Worm (Caenorhabditis elegans) whole organism, L2 larva: ENCODE results near the gene C14B9.8.

Experiments
- ama-1 ChIP-seq: fragments of 150-350 bp; optimal IDR thresholded peaks from 2 replicates; lab custom pipeline; 2018; ENCODE audit warnings: inconsistent platforms
- ceh-16 ChIP-seq: fragments of 150-350 bp; optimal IDR thresholded peaks from 2 replicates; lab custom pipeline; 2014; ENCODE audit warnings: missing biosample characterization, missing genetic modification characterization
- dmd-4 ChIP-seq: sonication (generic microtip); optimal IDR thresholded peaks from 2 replicates; lab custom pipeline; 2017; ENCODE audit warnings: missing biosample characterization, missing genetic modification characterization
- egl-27 ChIP-seq: sonication (generic microtip); optimal IDR thresholded peaks from 3 replicates; lab custom pipeline; 2017; ENCODE audit warnings: missing biosample characterization, missing genetic modification reagents, missing genetic modification characterization
- lsy-2 ChIP-seq, 2 experiments: fragments of 150-350 bp in 1 of 2; sonication (generic microtip) in 1 of 2; optimal IDR thresholded peaks; 2 replicates each; lab custom pipeline; 2014 to 2017; ENCODE audit warnings: missing biosample characterization in 2 of 2, missing genetic modification characterization in 2 of 2
- snpc-4 ChIP-seq: fragments of 150-350 bp; optimal IDR thresholded peaks from 2 replicates; lab custom pipeline; 2014; ENCODE audit warnings: missing biosample characterization, missing genetic modification characterization
- unc-62 ChIP-seq: fragments of 150-350 bp; optimal IDR thresholded peaks from 2 replicates; lab custom pipeline; 2014; ENCODE audit warnings: missing biosample characterization, missing genetic modification reagents, missing genetic modification characterization
- ztf-11 ChIP-seq: sonication (generic microtip); optimal IDR thresholded peaks from 2 replicates; lab custom pipeline; 2017; ENCODE audit warnings: missing biosample characterization, missing genetic modification characterization
- ztf-4 ChIP-seq: fragments of 150-350 bp; optimal IDR thresholded peaks from 2 replicates; lab custom pipeline; 2014; ENCODE audit warnings: missing biosample characterization, missing genetic modification characterization

DNA sequence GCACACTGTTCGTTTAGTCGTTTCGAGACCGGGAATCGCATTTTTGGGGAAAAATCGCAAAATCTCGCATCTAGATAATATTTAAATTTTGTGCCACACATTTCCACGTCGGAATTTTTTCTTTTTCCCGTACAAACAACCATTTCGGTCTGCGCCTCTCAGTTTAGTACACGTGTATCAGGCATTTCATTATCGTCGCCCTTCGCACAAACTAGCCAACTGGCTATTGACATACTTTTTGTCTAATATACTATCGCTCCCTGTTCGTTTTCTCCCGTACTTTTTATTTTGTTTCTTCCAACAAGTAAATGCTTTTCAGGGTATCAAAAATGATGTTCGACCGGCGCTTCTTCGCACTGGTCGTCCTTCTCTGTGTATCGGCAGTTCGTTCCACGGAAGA is 11.1 kb downstream of the C14B9.8 start, which contains the start of gene C14B9.2:
- no peak for TF ChIP-seq dmd-4 (tag; lab: Kevin White, UChicago)
- no peak for TF ChIP-seq egl-27 (tag; lab: Kevin White, UChicago)
- TF ChIP-seq snpc-4: no peak
- TF ChIP-seq ceh-16 (tag; lab: Kevin White, UChicago): no peak
- no peak for TF ChIP-seq unc-62 (GFP tag; lab: Kevin White, UChicago)
- no peak for TF ChIP-seq lsy-2 (tag; optimal IDR thresholded peaks at IDR 0.05; lab: Kevin White, UChicago)
- TF ChIP-seq ama-1 (lab: Kevin White, UChicago): no peak
- TF ChIP-seq ztf-4 (tag; lab: Kevin White, UChicago): no peak
- no peak for TF ChIP-seq ztf-11
